Fruit fly (Drosophila melanogaster): ENCODE results near the gene CG33303.

Gene CG33303

DNA sequence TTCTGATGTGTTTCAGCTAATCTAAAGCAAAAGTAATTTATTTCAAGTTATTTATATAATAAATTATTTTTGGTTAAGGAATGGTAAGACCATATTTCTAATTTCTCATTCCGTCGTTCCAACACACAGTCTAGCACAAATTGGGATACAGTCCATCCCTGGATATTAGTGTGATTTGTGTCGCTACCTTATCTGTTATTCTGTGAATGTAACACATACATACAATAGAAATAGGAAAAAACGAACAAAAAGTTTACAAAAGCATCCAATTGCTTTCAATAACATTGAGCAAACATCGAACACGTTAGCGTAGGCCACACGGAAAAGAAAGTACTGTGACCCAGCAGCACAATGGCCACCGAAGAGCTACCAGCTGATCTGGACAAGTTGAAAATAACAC, 9.0 kb downstream of the CG33303 start, which contains the start of gene CG5056 (continued):
- TF ChIP-seq Dek (tag; optimal IDR thresholded peaks at IDR 0.05) (no peak), sc (optimal IDR thresholded peaks at IDR 0.05) (no peak), sc (GFP tag; optimal IDR thresholded peaks at IDR 0.05) (no peak), fd64A (GFP tag; optimal IDR thresholded peaks at IDR 0.05) (no peak), stc (GFP tag; IDR thresholded peaks at IDR 0.05) (no peak), Fer1 (GFP tag; optimal IDR thresholded peaks at IDR 0.05) (no peak), eyg (GFP tag; optimal IDR thresholded peaks at IDR 0.05) (no peak), dimm (GFP tag; IDR thresholded peaks at IDR 0.05) (no peak), CG4360 (GFP tag; IDR thresholded peaks at IDR 0.05) (no peak), CG6683 (GFP tag; optimal IDR thresholded peaks at IDR 0.05) (no peak), CG17612 (GFP tag; IDR thresholded peaks at IDR 0.05) (no peak), CG10267 (tag; optimal IDR thresholded peaks at IDR 0.05) (peak; percentile 57), fru (optimal IDR thresholded peaks at IDR 0.05) (no peak), psq (GFP tag; optimal IDR thresholded peaks at IDR 0.05) (no peak), CG11723 (GFP tag; optimal IDR thresholded peaks at IDR 0.05) (peak; percentile 87), CG7372 (GFP tag; IDR thresholded peaks at IDR 0.05) (no peak), Myb (GFP tag; optimal IDR thresholded peaks at IDR 0.05) (no peak), ase (GFP tag; IDR thresholded peaks at IDR 0.05) (no peak), CG10979 (tag; optimal IDR thresholded peaks at IDR 0.05) (no peak), CG31224 (GFP tag; IDR thresholded peaks at IDR 0.05) (no peak), gsb (GFP tag; IDR thresholded peaks at IDR 0.05) (no peak), CG13894 (tag; optimal IDR thresholded peaks at IDR 0.05) (no peak), Ravus (GFP tag; IDR thresholded peaks at IDR 0.05) (no peak), Antp (GFP tag; optimal IDR thresholded peaks at IDR 0.05) (no peak), ci (GFP tag; IDR thresholded peaks at IDR 0.05) (peak; percentile 23; the same call in 1 of the 3 replicates), danr (GFP tag; IDR thresholded peaks at IDR 0.05) (no peak), chn (GFP tag; optimal IDR thresholded peaks at IDR 0.05) (no peak), CG16863 (GFP tag; optimal IDR thresholded peaks at IDR 0.05) (no peak), salm (tag; optimal IDR thresholded peaks at IDR 0.05) (no peak), abd-A (tag; optimal IDR thresholded peaks at IDR 0.05) (no peak), CG12104 (GFP tag; optimal IDR thresholded peaks at IDR 0.05) (no peak), CG13775 (GFP tag; optimal IDR thresholded peaks at IDR 0.05) (no peak), CG3726 (GFP tag; IDR thresholded peaks at IDR 0.05) (no peak), CG34422 (GFP tag; IDR thresholded peaks at IDR 0.05) (no peak), phol (tag; optimal IDR thresholded peaks at IDR 0.05) (peak; percentile 40), wor (GFP tag; IDR thresholded peaks at IDR 0.05) (no peak), Mrtf (GFP tag; IDR thresholded peaks at IDR 0.05) (no peak), Dad (GFP tag; optimal IDR thresholded peaks at IDR 0.05) (no peak), CG10321 (GFP tag; IDR thresholded peaks at IDR 0.05) (no peak), tio (GFP tag; optimal IDR thresholded peaks at IDR 0.05) (no peak), Xbp1 (GFP tag; optimal IDR thresholded peaks at IDR 0.05) (peak; percentile 28), CG3995 (GFP tag; optimal IDR thresholded peaks at IDR 0.05) (peak; percentile 7), CG4328 (GFP tag; optimal IDR thresholded peaks at IDR 0.05) (no peak), nerfin-1 (tag; optimal IDR thresholded peaks at IDR 0.05) (peak; percentile 12), sim (GFP tag; IDR thresholded peaks at IDR 0.05) (no peak), CG7987 (GFP tag; optimal IDR thresholded peaks at IDR 0.05) (peak; percentile 5), tin (GFP tag; optimal IDR thresholded peaks at IDR 0.05) (no peak), CG17912 (GFP tag; optimal IDR thresholded peaks at IDR 0.05) (peak; percentile 19), Sry-β (GFP tag; optimal IDR thresholded peaks at IDR 0.05) (peak; percentile 50), dm (GFP tag; optimal IDR thresholded peaks at IDR 0.05) (no peak), usp (GFP tag; optimal IDR thresholded peaks at IDR 0.05) (no peak), CG18599 (GFP tag; optimal IDR thresholded peaks at IDR 0.05) (no peak), scrt (GFP tag; optimal IDR thresholded peaks at IDR 0.05) (no peak), Hey (tag; optimal IDR thresholded peaks at IDR 0.05) (no peak)

Data from whole organism, embryonic.